Worm (Caenorhabditis elegans) whole organism, L1 larva: ENCODE data around the gene F18E9.1.

Source experiments
- aly-2 ChIP-seq: fragments of 150-350 bp; optimal IDR thresholded peaks from 2 replicates; lab custom pipeline; 2014; ENCODE audit warnings: missing biosample characterization, missing genetic modification characterization
- ceh-8 ChIP-seq: fragments of 200-800 bp; sonication (Bioruptor generic); optimal IDR thresholded peaks from 2 replicates; lab custom pipeline; 2018; ENCODE audit warnings: mild to moderate bottlenecking, missing genetic modification characterization, moderate library complexity, missing compliant biosample characterization
- isw-1 ChIP-seq: fragments of 200-800 bp; sonication (Bioruptor generic); IDR thresholded peaks from 2 replicates; pipeline ENCODE4 v1.3.6; 2022; ENCODE audit warnings: missing genetic modification characterization, missing compliant biosample characterization
- lin-13 ChIP-seq: fragments of 150-350 bp; optimal IDR thresholded peaks from 2 replicates; lab custom pipeline; 2014; ENCODE audit warnings: missing biosample characterization, missing genetic modification reagents, missing genetic modification characterization
- mdl-1 ChIP-seq, 2 experiments: fragments of 150-350 bp; optimal IDR thresholded peaks; 2 replicates each; lab custom pipeline; 2014 to 2017; ENCODE audit warnings: missing biosample characterization in 2 of 2, missing genetic modification characterization in 2 of 2, inconsistent platforms in 1 of 2
- mep-1 ChIP-seq: fragments of 150-350 bp; optimal IDR thresholded peaks from 2 replicates; lab custom pipeline; 2014; ENCODE audit warnings: missing biosample characterization, missing genetic modification characterization
- nhr-11 ChIP-seq: fragments of 150-350 bp; optimal IDR thresholded peaks from 2 replicates; lab custom pipeline; 2014; ENCODE audit warnings: missing biosample characterization, missing genetic modification characterization
- nhr-28 ChIP-seq: fragments of 150-350 bp; optimal IDR thresholded peaks from 2 replicates; lab custom pipeline; 2014; ENCODE audit warnings: missing biosample characterization, missing genetic modification characterization
- nhr-90 ChIP-seq: sonication (generic microtip); optimal IDR thresholded peaks from 2 replicates; lab custom pipeline; 2016; ENCODE audit warnings: mild to moderate bottlenecking, missing genetic modification characterization, missing compliant biosample characterization; ENCODE audit not compliant: poor library complexity
- pag-3 ChIP-seq: sonication (generic microtip); optimal IDR thresholded peaks from 2 replicates; lab custom pipeline; 2017; ENCODE audit warnings: missing genetic modification characterization, mild to moderate bottlenecking, missing compliant biosample characterization, antibody characterized with exemption, borderline replicate concordance; ENCODE audit not compliant: insufficient read depth
- snpc-4 ChIP-seq: fragments of 150-350 bp; optimal IDR thresholded peaks from 2 replicates; lab custom pipeline; 2014; ENCODE audit warnings: missing biosample characterization, missing genetic modification characterization
- tbx-2 ChIP-seq: sonication (generic microtip); optimal IDR thresholded peaks from 2 replicates; lab custom pipeline; 2016; ENCODE audit warnings: missing genetic modification characterization, missing compliant biosample characterization
- zag-1 ChIP-seq: fragments of 150-350 bp; optimal IDR thresholded peaks from 2 replicates; lab custom pipeline; 2014; ENCODE audit warnings: missing biosample characterization, missing genetic modification characterization

- peak; percentile 2 for TF ChIP-seq nhr-90 (tag; lab: Kevin White, UChicago)
- no peak for TF ChIP-seq zag-1 (tag; lab: Kevin White, UChicago)
- no peak for TF ChIP-seq pag-3 (tag; lab: Kevin White, UChicago)
- no peak for TF ChIP-seq aly-2 (tag; lab: Kevin White, UChicago)
- TF ChIP-seq ceh-8 (GFP tag; lab: Kevin White, UChicago) = no peak
- TF ChIP-seq lin-13 (GFP tag; lab: Kevin White, UChicago) = no peak
- TF ChIP-seq nhr-28 (tag; lab: Kevin White, UChicago) = no peak
- TF ChIP-seq tbx-2 (tag; lab: Kevin White, UChicago) = no peak
- TF ChIP-seq mep-1 (tag; lab: Kevin White, UChicago) = no peak
- TF ChIP-seq isw-1 = no peak
- TF ChIP-seq nhr-11 = no peak
- TF ChIP-seq snpc-4 (tag; lab: Kevin White, UChicago) = no peak
- no peak for TF ChIP-seq mdl-1 (tag; optimal IDR thresholded peaks at IDR 0.05; lab: Kevin White, UChicago)
Observed at ce11 chrX:8640654-8641053, 39.3 kb downstream of the F18E9.1 start.
